Fruit fly (Drosophila melanogaster): ENCODE data around the gene CG3448.

CG3448 gene

DNA sequence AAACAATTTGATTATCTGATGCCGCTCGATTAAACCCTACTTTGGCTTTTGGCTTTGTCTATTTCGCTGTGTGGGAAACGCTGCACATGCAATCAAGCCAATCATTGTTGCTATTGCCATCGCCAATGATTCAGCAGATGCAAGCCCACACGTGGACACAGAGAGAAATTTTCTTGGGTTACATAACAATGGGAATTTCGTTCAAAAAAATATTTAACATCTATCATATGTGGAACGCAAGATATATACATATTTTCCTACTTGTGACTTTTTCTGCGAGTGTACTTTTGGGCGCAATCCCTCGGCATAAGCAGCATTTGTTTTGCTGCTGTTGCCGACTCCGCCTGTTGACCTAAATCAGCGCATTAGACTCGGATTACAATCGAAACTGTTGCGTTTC lies 32.0 kb downstream of the CG3448 start:
- no peak for TF ChIP-seq Rel (GFP tag; optimal IDR thresholded peaks at IDR 0.05)
- no peak for TF ChIP-seq Rel (tag; optimal IDR thresholded peaks at IDR 0.05)
- peak; percentile 37 for TF ChIP-seq h (GFP tag; optimal IDR thresholded peaks at IDR 0.05)
- TF ChIP-seq rgr (GFP tag; optimal IDR thresholded peaks at IDR 0.05), result no peak

- TF ChIP-seq dmrt93B (GFP tag; optimal IDR thresholded peaks at IDR 0.05) (no peak), pan (optimal IDR thresholded peaks at IDR 0.05) (no peak), Rel (GFP tag; optimal IDR thresholded peaks at IDR 0.05) (no peak), Rel (tag; optimal IDR thresholded peaks at IDR 0.05) (no peak), rgr (GFP tag; optimal IDR thresholded peaks at IDR 0.05) (no peak), h (GFP tag; optimal IDR thresholded peaks at IDR 0.05) (no peak), woc (GFP tag; optimal IDR thresholded peaks at IDR 0.05) (no peak)
Measured at dm6 chr3L:9417288-9417687, 34.1 kb downstream of the CG3448 start, which contains the start of gene CG3982. CG3982 (minus strand) TSS chr3L:9417388.

- TF ChIP-seq HLH106 (tag; optimal IDR thresholded peaks at IDR 0.05), result peak; percentile 84
- TF ChIP-seq Myc (optimal IDR thresholded peaks at IDR 0.05), result no peak
- TF ChIP-seq CG9705 (GFP tag; optimal IDR thresholded peaks at IDR 0.05), result peak; percentile 77
- TF ChIP-seq Rel (GFP tag; optimal IDR thresholded peaks at IDR 0.05), result no peak
- TF ChIP-seq Rel (tag; optimal IDR thresholded peaks at IDR 0.05), result peak; percentile 60
- TF ChIP-seq N (GFP tag; optimal IDR thresholded peaks at IDR 0.05), result no peak
- TF ChIP-seq tai (GFP tag; optimal IDR thresholded peaks at IDR 0.05), result no peak
- peak in 1 of 2 experiments; percentile 86 for TF ChIP-seq foxo (GFP tag; optimal IDR thresholded peaks at IDR 0.05)
- peak; percentile 71 for TF ChIP-seq dsf (GFP tag; optimal IDR thresholded peaks at IDR 0.05; ENCODE audit: borderline replicate concordance)
- peak; percentile 22 for TF ChIP-seq GATAd (GFP tag; optimal IDR thresholded peaks at IDR 0.05)
- TF ChIP-seq Mio (GFP tag; optimal IDR thresholded peaks at IDR 0.05), result no peak
- no peak for TF ChIP-seq Vsx2 (GFP tag; optimal IDR thresholded peaks at IDR 0.05; ENCODE audit: partially characterized antibody)
- no peak for TF ChIP-seq jim (GFP tag; optimal IDR thresholded peaks at IDR 0.05)
- TF ChIP-seq ey (GFP tag; optimal IDR thresholded peaks at IDR 0.05), result peak; percentile 81
- peak; percentile 76 for TF ChIP-seq Sp1 (GFP tag; optimal IDR thresholded peaks at IDR 0.05)
- TF ChIP-seq woc (GFP tag; optimal IDR thresholded peaks at IDR 0.05), result peak; percentile 66
- peak; percentile 81 for TF ChIP-seq sv (GFP tag; optimal IDR thresholded peaks at IDR 0.05)
- TF ChIP-seq usp (GFP tag; optimal IDR thresholded peaks at IDR 0.05), result no peak
- peak; percentile 88 for TF ChIP-seq rgr (GFP tag; optimal IDR thresholded peaks at IDR 0.05)
- TF ChIP-seq fru (GFP tag; optimal IDR thresholded peaks at IDR 0.05), result peak; percentile 61
- no peak for TF ChIP-seq dl (GFP tag; optimal IDR thresholded peaks at IDR 0.05; ENCODE audit: insufficient read depth in 1 of 2, partially characterized antibody in 2 of 2)
- TF ChIP-seq Dif (GFP tag; optimal IDR thresholded peaks at IDR 0.05; ENCODE audit: partially characterized antibody), result no peak
- TF ChIP-seq brk (GFP tag; optimal IDR thresholded peaks at IDR 0.05), result peak; percentile 86
- peak; percentile 78 for TF ChIP-seq br (GFP tag; optimal IDR thresholded peaks at IDR 0.05)
- TF ChIP-seq sage (GFP tag; optimal IDR thresholded peaks at IDR 0.05), result peak; percentile 56
- TF ChIP-seq Hr83 (GFP tag; optimal IDR thresholded peaks at IDR 0.05; ENCODE audit: poor library complexity, severe bottlenecking), result peak; percentile 22
- no peak for TF ChIP-seq pan (optimal IDR thresholded peaks at IDR 0.05)
- TF ChIP-seq Jra (GFP tag; optimal IDR thresholded peaks at IDR 0.05), result peak; percentile 77
- TF ChIP-seq CrebA (GFP tag; optimal IDR thresholded peaks at IDR 0.05; ENCODE audit: borderline replicate concordance), result no peak
- TF ChIP-seq Hnf4 (GFP tag; optimal IDR thresholded peaks at IDR 0.05), result peak; percentile 77
- no peak for TF ChIP-seq CG32264 (GFP tag; optimal IDR thresholded peaks at IDR 0.05)
- TF ChIP-seq h (GFP tag; optimal IDR thresholded peaks at IDR 0.05), result peak; percentile 77
- TF ChIP-seq psq (GFP tag; optimal IDR thresholded peaks at IDR 0.05), result peak; percentile 58
- TF ChIP-seq OdsH (GFP tag; optimal IDR thresholded peaks at IDR 0.05), result peak; percentile 77
- TF ChIP-seq Abd-B (GFP tag; optimal IDR thresholded peaks at IDR 0.05), result no peak
Measured at dm6 chr3L:9410754-9411423, 40.5 kb downstream of the CG3448 start, which contains the start of the genes CG4022 and Cpsf5. CG4022 (minus strand) TSS chr3L:9410832. Cpsf5 (plus strand) TSS chr3L:9411038.

All from whole organism, wandering third instar larva.